Worm (Caenorhabditis elegans) whole organism, L1 larva: ENCODE results near the gene F19C6.4.

Experiments
- ceh-63 ChIP-seq: fragments of 200-800 bp; sonication (Bioruptor generic); optimal IDR thresholded peaks from 2 replicates; lab custom pipeline; 2018; ENCODE audit warnings: mild to moderate bottlenecking, missing genetic modification characterization, missing compliant biosample characterization
- ets-5 ChIP-seq: fragments of 200-800 bp; sonication (Bioruptor generic); IDR thresholded peaks from 2 replicates; pipeline ENCODE4 v1.3.6; 2022; ENCODE audit warnings: missing genetic modification characterization, missing compliant biosample characterization
- hpl-2 ChIP-seq: fragments of 150-350 bp; optimal IDR thresholded peaks from 2 replicates; lab custom pipeline; 2014; ENCODE audit warnings: missing biosample characterization, missing genetic modification reagents, missing genetic modification characterization
- lsy-2 ChIP-seq, 2 experiments: fragments of 150-350 bp; optimal IDR thresholded peaks; 2 replicates each; lab custom pipeline; 2014; ENCODE audit warnings: missing biosample characterization in 2 of 2, missing genetic modification characterization in 2 of 2
- nhr-237 ChIP-seq: fragments of 150-350 bp; optimal IDR thresholded peaks from 2 replicates; lab custom pipeline; 2014; ENCODE audit warnings: missing biosample characterization, missing genetic modification characterization
- nhr-28 ChIP-seq: fragments of 150-350 bp; optimal IDR thresholded peaks from 2 replicates; lab custom pipeline; 2014; ENCODE audit warnings: missing biosample characterization, missing genetic modification characterization
- nhr-76 ChIP-seq: sonication (generic microtip); optimal IDR thresholded peaks from 2 replicates; lab custom pipeline; 2017; ENCODE audit warnings: missing biosample characterization, missing genetic modification characterization
- nhr-77 ChIP-seq: fragments of 150-350 bp; optimal IDR thresholded peaks from 2 replicates; lab custom pipeline; 2014; ENCODE audit warnings: missing biosample characterization, missing genetic modification characterization
- snpc-4 ChIP-seq: fragments of 150-350 bp; optimal IDR thresholded peaks from 2 replicates; lab custom pipeline; 2014; ENCODE audit warnings: missing biosample characterization, missing genetic modification characterization
- unc-130 ChIP-seq: fragments of 150-350 bp; optimal IDR thresholded peaks from 2 replicates; lab custom pipeline; 2017; ENCODE audit warnings: missing biosample characterization, missing genetic modification characterization, inconsistent platforms
- unc-62 ChIP-seq: fragments of 150-350 bp; optimal IDR thresholded peaks from 2 replicates; lab custom pipeline; 2014; ENCODE audit warnings: missing biosample characterization, missing genetic modification reagents, missing genetic modification characterization
- zag-1 ChIP-seq: fragments of 150-350 bp; optimal IDR thresholded peaks from 2 replicates; lab custom pipeline; 2014; ENCODE audit warnings: missing biosample characterization, missing genetic modification characterization

- TF ChIP-seq hpl-2 (GFP tag; lab: Kevin White, UChicago), result no peak
- TF ChIP-seq snpc-4, result no peak
- TF ChIP-seq nhr-237 (tag; lab: Kevin White, UChicago), result no peak
- no peak for TF ChIP-seq ceh-63 (GFP tag; lab: Kevin White, UChicago)
- no peak for TF ChIP-seq ets-5 (GFP tag; lab: Robert Waterston, UW)
- TF ChIP-seq unc-130, result no peak
- no peak for TF ChIP-seq unc-62
- TF ChIP-seq lsy-2 (tag; optimal IDR thresholded peaks at IDR 0.05; lab: Kevin White, UChicago), result no peak
- no peak for TF ChIP-seq nhr-28
- TF ChIP-seq zag-1, result no peak
- TF ChIP-seq nhr-77 (tag; lab: Kevin White, UChicago), result no peak
- no peak for TF ChIP-seq nhr-76 (tag; lab: Kevin White, UChicago)
Measured at ce11 chrX:9987166-9987565, 30.7 kb downstream of the F19C6.4 start.
